Fruit fly (Drosophila melanogaster) whole organism, embryonic: ENCODE data around the gene CG10638.

Source experiments
- ATbp ChIP-seq: fragments of 200-800 bp; sonication (Bioruptor generic); optimal IDR thresholded peaks from 2 replicates; lab custom pipeline; 2017; ENCODE audit warnings: missing biosample characterization, mild to moderate bottlenecking, missing genetic modification characterization, missing genetic modification reagents
- Ada2b ChIP-seq: fragments of 200-800 bp; sonication (Bioruptor generic); IDR thresholded peaks from 2 replicates; pipeline ENCODE4 v1.3.6; 2022; ENCODE audit warnings: missing biosample characterization, missing genetic modification characterization
- Asciz ChIP-seq: fragments of 200-800 bp; sonication (Bioruptor generic); optimal IDR thresholded peaks from 2 replicates; lab custom pipeline; 2017; ENCODE audit warnings: missing biosample characterization, mild to moderate bottlenecking, missing genetic modification characterization, missing genetic modification reagents
- CG11456 ChIP-seq: fragments of 200-800 bp; sonication (Bioruptor generic); IDR thresholded peaks from 3 replicates; pipeline ENCODE4 v1.3.6; 2022; ENCODE audit warnings: missing biosample characterization, missing genetic modification characterization
- CG11695 ChIP-seq: fragments of 200-800 bp; sonication (Bioruptor generic); IDR thresholded peaks from 3 replicates; pipeline ENCODE4 v1.3.6; 2022; ENCODE audit warnings: missing biosample characterization, missing genetic modification characterization
- CG13123 ChIP-seq: fragments of 200-800 bp; sonication (Bioruptor generic); optimal IDR thresholded peaks from 2 replicates; lab custom pipeline; 2016; ENCODE audit warnings: missing biosample characterization, missing genetic modification characterization
- CG1792 ChIP-seq: fragments of 200-800 bp; sonication (Bioruptor generic); optimal IDR thresholded peaks from 2 replicates; lab custom pipeline; 2016; ENCODE audit warnings: missing biosample characterization, missing genetic modification characterization
- CG32767 ChIP-seq: fragments of 200-800 bp; sonication (Bioruptor generic); IDR thresholded peaks from 2 replicates; pipeline ENCODE4 v1.3.6; 2022; ENCODE audit warnings: missing biosample characterization, missing genetic modification characterization
- CG4424 ChIP-seq: fragments of 200-800 bp; sonication (Bioruptor generic); optimal IDR thresholded peaks from 3 replicates; lab custom pipeline; 2016; ENCODE audit warnings: missing biosample characterization, missing genetic modification characterization
- CG5180 ChIP-seq: fragments of 200-800 bp; sonication (Bioruptor generic); optimal IDR thresholded peaks from 3 replicates; lab custom pipeline; 2017; ENCODE audit warnings: missing biosample characterization, missing genetic modification characterization, mild to moderate bottlenecking, moderate library complexity, missing genetic modification reagents
- CG6175 ChIP-seq: fragments of 200-800 bp; sonication (Bioruptor generic); IDR thresholded peaks from 3 replicates; pipeline ENCODE4 v1.3.6; 2022; ENCODE audit warnings: missing biosample characterization, missing genetic modification characterization
- CG6683 ChIP-seq: fragments of 200-800 bp; sonication (Bioruptor generic); optimal IDR thresholded peaks from 2 replicates; lab custom pipeline; 2017; ENCODE audit warnings: missing biosample characterization, mild to moderate bottlenecking, missing genetic modification characterization, missing genetic modification reagents
- CG6854 ChIP-seq: fragments of 200-800 bp; sonication (Bioruptor generic); optimal IDR thresholded peaks from 3 replicates; lab custom pipeline; 2017; ENCODE audit warnings: missing biosample characterization, mild to moderate bottlenecking, missing genetic modification characterization
- CG7839 ChIP-seq: fragments of 200-800 bp; sonication (Bioruptor generic); optimal IDR thresholded peaks from 3 replicates; lab custom pipeline; 2018; ENCODE audit warnings: missing biosample characterization, mild to moderate bottlenecking, missing genetic modification characterization, moderate library complexity
- CG9727 ChIP-seq: fragments of 200-800 bp; sonication (Bioruptor generic); optimal IDR thresholded peaks from 3 replicates; lab custom pipeline; 2017; ENCODE audit warnings: missing biosample characterization, mild to moderate bottlenecking, missing genetic modification characterization
- CrebB ChIP-seq: fragments of 200-800 bp; sonication (Bioruptor generic); optimal IDR thresholded peaks from 3 replicates; lab custom pipeline; 2018; ENCODE audit warnings: missing biosample characterization, mild to moderate bottlenecking, missing genetic modification characterization
- Dref ChIP-seq: fragments of 200-800 bp; sonication (Bioruptor generic); IDR thresholded peaks from 2 replicates; pipeline ENCODE4 v1.3.6; 2022; ENCODE audit warnings: missing biosample characterization, missing genetic modification characterization
- Fer2 ChIP-seq: fragments of 200-800 bp; sonication (Bioruptor generic); optimal IDR thresholded peaks from 2 replicates; lab custom pipeline; 2018; ENCODE audit warnings: missing biosample characterization, mild to moderate bottlenecking, missing genetic modification characterization, moderate library complexity
- Max ChIP-seq: fragments of 200-800 bp; sonication (Bioruptor generic); optimal IDR thresholded peaks from 2 replicates; lab custom pipeline; 2016; ENCODE audit warnings: missing biosample characterization, mild to moderate bottlenecking, missing genetic modification characterization
- Meics ChIP-seq: fragments of 200-800 bp; sonication (Bioruptor generic); optimal IDR thresholded peaks from 2 replicates; lab custom pipeline; 2017; ENCODE audit warnings: missing biosample characterization, mild to moderate bottlenecking, missing genetic modification characterization
- Mrtf ChIP-seq: fragments of 200-800 bp; sonication (Bioruptor generic); IDR thresholded peaks from 3 replicates; pipeline ENCODE4 v1.3.6; 2022; ENCODE audit warnings: missing biosample characterization, missing genetic modification characterization
- NC2β ChIP-seq: fragments of 200-800 bp; sonication (Bioruptor generic); optimal IDR thresholded peaks from 2 replicates; lab custom pipeline; 2016; ENCODE audit warnings: missing biosample characterization, missing genetic modification characterization
- NFAT ChIP-seq: fragments of 200-800 bp; sonication (Bioruptor generic); IDR thresholded peaks from 2 replicates; pipeline ENCODE4 v1.3.6; 2022; ENCODE audit warnings: missing biosample characterization, missing genetic modification characterization
- Nf-YA ChIP-seq: fragments of 200-800 bp; sonication (Bioruptor generic); IDR thresholded peaks from 2 replicates; pipeline ENCODE4 v1.3.6; 2022; ENCODE audit warnings: missing biosample characterization, missing genetic modification characterization
- Nf-YC ChIP-seq: fragments of 200-800 bp; optimal IDR thresholded peaks from 3 replicates; lab custom pipeline; 2019; ENCODE audit warnings: missing biosample characterization, mild to moderate bottlenecking, missing genetic modification characterization, moderate library complexity
- Pdp1 ChIP-seq, 2 experiments: fragments of 200-800 bp; sonication (Bioruptor generic); optimal IDR thresholded peaks; 3 replicates each; lab custom pipeline; 2016; ENCODE audit warnings: missing biosample characterization in 2 of 2, missing genetic modification characterization in 2 of 2, mild to moderate bottlenecking in 1 of 2, moderate library complexity in 1 of 2
- Six4 ChIP-seq: fragments of 200-800 bp; sonication (Bioruptor generic); optimal IDR thresholded peaks from 2 replicates; lab custom pipeline; 2016; ENCODE audit warnings: missing biosample characterization, missing genetic modification characterization
- Sry-δ ChIP-seq: fragments of 200-800 bp; sonication (Bioruptor generic); optimal IDR thresholded peaks from 2 replicates; lab custom pipeline; 2016; ENCODE audit warnings: missing biosample characterization, missing genetic modification characterization
- al ChIP-seq: fragments of 200-800 bp; sonication (Bioruptor generic); IDR thresholded peaks from 2 replicates; pipeline ENCODE4 v1.3.6; 2022; ENCODE audit warnings: missing biosample characterization, missing genetic modification characterization
- az2 ChIP-seq: fragments of 200-800 bp; sonication (Bioruptor generic); optimal IDR thresholded peaks from 3 replicates; lab custom pipeline; 2016; ENCODE audit warnings: missing biosample characterization, missing genetic modification characterization
- bowl ChIP-seq: fragments of 200-800 bp; sonication (Bioruptor generic); IDR thresholded peaks from 2 replicates; pipeline ENCODE4 v1.3.6; 2022; ENCODE audit warnings: missing biosample characterization, missing genetic modification characterization
- dmrt11E ChIP-seq: fragments of 200-800 bp; sonication (Bioruptor generic); optimal IDR thresholded peaks from 3 replicates; lab custom pipeline; 2018; ENCODE audit warnings: missing biosample characterization, mild to moderate bottlenecking, missing genetic modification characterization, moderate library complexity
- emc ChIP-seq: fragments of 200-800 bp; sonication (Bioruptor generic); optimal IDR thresholded peaks from 2 replicates; lab custom pipeline; 2016; ENCODE audit warnings: missing biosample characterization, missing genetic modification characterization
- exex ChIP-seq: fragments of 200-800 bp; sonication (Bioruptor generic); optimal IDR thresholded peaks from 4 replicates; lab custom pipeline; 2018; ENCODE audit warnings: missing biosample characterization, mild to moderate bottlenecking, missing genetic modification characterization, moderate library complexity
- eyg ChIP-seq: fragments of 200-800 bp; sonication (Bioruptor generic); optimal IDR thresholded peaks from 3 replicates; lab custom pipeline; 2016; ENCODE audit warnings: missing biosample characterization, missing genetic modification characterization
- fd102C ChIP-seq: fragments of 200-800 bp; sonication (Bioruptor generic); optimal IDR thresholded peaks from 2 replicates; lab custom pipeline; 2018; ENCODE audit warnings: missing biosample characterization, mild to moderate bottlenecking, missing genetic modification characterization, moderate library complexity
- fu2 ChIP-seq: fragments of 200-800 bp; sonication (Bioruptor generic); optimal IDR thresholded peaks from 2 replicates; lab custom pipeline; 2016; ENCODE audit warnings: missing biosample characterization, missing genetic modification characterization
- gce ChIP-seq: fragments of 200-800 bp; sonication (Bioruptor generic); IDR thresholded peaks from 3 replicates; pipeline ENCODE4 v1.3.6; 2022; ENCODE audit warnings: missing biosample characterization, missing genetic modification characterization
- ham ChIP-seq: fragments of 200-800 bp; sonication (Bioruptor generic); IDR thresholded peaks from 2 replicates; pipeline ENCODE4 v1.3.6; 2022; ENCODE audit warnings: missing biosample characterization, missing genetic modification characterization
- ind ChIP-seq: fragments of 200-800 bp; sonication (Bioruptor generic); optimal IDR thresholded peaks from 3 replicates; lab custom pipeline; 2016; ENCODE audit warnings: missing biosample characterization, missing genetic modification characterization
- kah ChIP-seq: fragments of 200-800 bp; sonication (Bioruptor generic); optimal IDR thresholded peaks from 2 replicates; lab custom pipeline; 2018; ENCODE audit warnings: missing biosample characterization, mild to moderate bottlenecking, missing genetic modification characterization
- luna ChIP-seq: fragments of 200-800 bp; sonication (Bioruptor generic); optimal IDR thresholded peaks from 2 replicates; lab custom pipeline; 2016; ENCODE audit warnings: missing biosample characterization, missing genetic modification characterization
- oc ChIP-seq: fragments of 200-800 bp; sonication (Bioruptor generic); optimal IDR thresholded peaks from 2 replicates; lab custom pipeline; 2018; ENCODE audit warnings: missing biosample characterization, mild to moderate bottlenecking, missing genetic modification characterization, moderate library complexity
- pan ChIP-seq, 4 experiments: fragments of >200 bp in 3 of 4; fragments of 200-800 bp in 1 of 4; sonication (Bioruptor generic) in 1 of 4; optimal IDR thresholded peaks in 3 of 4; IDR thresholded peaks in 1 of 4; 2 replicates each; pipeline versions ENCODE4 v1.3.6 to Lab custom; 2017 to 2022; ENCODE audit warnings: missing biosample characterization in 2 of 4, missing genetic modification characterization in 2 of 4, mixed read lengths in 1 of 4
- pum ChIP-seq: fragments of 200-800 bp; sonication (Bioruptor generic); optimal IDR thresholded peaks from 2 replicates; lab custom pipeline; 2016; ENCODE audit warnings: missing biosample characterization, missing genetic modification characterization
- sima ChIP-seq: fragments of 200-800 bp; sonication (Bioruptor generic); optimal IDR thresholded peaks from 2 replicates; lab custom pipeline; 2016; ENCODE audit warnings: missing biosample characterization, missing genetic modification characterization
- slbo ChIP-seq: fragments of 200-800 bp; sonication (Bioruptor generic); IDR thresholded peaks from 2 replicates; pipeline ENCODE4 v1.3.6; 2022; ENCODE audit warnings: missing biosample characterization, missing genetic modification characterization
- tap ChIP-seq: fragments of 200-800 bp; optimal IDR thresholded peaks from 3 replicates; lab custom pipeline; 2019; ENCODE audit warnings: missing biosample characterization, mild to moderate bottlenecking, missing genetic modification characterization, moderate library complexity
- vvl ChIP-seq: fragments of 200-800 bp; sonication (Bioruptor generic); IDR thresholded peaks from 2 replicates; pipeline ENCODE4 v1.3.6; 2022; ENCODE audit warnings: missing biosample characterization, missing genetic modification characterization
- yki ChIP-seq: fragments of >200 bp; optimal IDR thresholded peaks from 3 replicates; lab custom pipeline; 2018
- z ChIP-seq: fragments of 200-800 bp; sonication (Bioruptor generic); IDR thresholded peaks from 3 replicates; pipeline ENCODE4 v1.3.6; 2022; ENCODE audit warnings: missing biosample characterization, missing genetic modification characterization

The CG10638 gene

DNA sequence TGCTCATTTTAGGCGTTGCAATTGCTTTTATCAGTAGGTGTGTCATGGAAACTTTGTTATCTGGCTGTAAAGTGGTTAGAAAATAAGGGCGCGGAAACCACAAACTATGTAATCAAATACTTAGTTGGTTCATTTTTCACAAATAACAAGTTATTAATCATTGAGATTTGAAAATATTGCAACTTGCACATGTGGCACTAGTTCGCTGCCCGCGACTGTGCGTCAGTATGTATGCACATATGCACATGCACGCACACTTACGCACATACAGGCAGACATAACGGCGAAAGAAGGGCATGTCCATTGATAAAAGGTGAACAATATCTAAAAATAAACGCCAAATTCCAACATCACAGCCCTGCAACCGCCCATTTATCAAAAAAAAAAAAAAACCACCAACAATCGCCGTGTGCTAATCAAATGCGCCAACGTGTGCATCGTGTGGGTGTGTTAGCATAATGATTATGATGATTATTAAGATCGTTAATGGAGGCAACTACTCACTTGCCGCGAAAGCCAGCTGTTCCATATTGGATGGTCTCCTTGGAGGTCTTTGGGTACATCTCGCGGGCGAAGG is 28.4 kb upstream of the CG10638 start (continued):
- TF ChIP-seq Mrtf (no peak), Max (GFP tag; lab: Kevin White, UChicago) (no peak), NC2β (no peak), Six4 (peak; percentile 22), tap (tag; lab: Kevin White, UChicago) (peak; percentile 49), Pdp1 (GFP tag; optimal IDR thresholded peaks at IDR 0.05; lab: Kevin White, UChicago) (peak in 1 of 2 experiments; percentile 40), CG7839 (tag; lab: Kevin White, UChicago) (peak; percentile 51), slbo (peak; percentile 47), NFAT (GFP tag; lab: Robert Waterston, UW) (no peak), ind (GFP tag; lab: Kevin White, UChicago) (peak; percentile 39), CG6683 (GFP tag; lab: Kevin White, UChicago) (peak; percentile 12), CG32767 (GFP tag; lab: Robert Waterston, UW) (peak; percentile 58; the same call in 1 of the 2 replicates), luna (GFP tag; lab: Kevin White, UChicago) (no peak), CG13123 (GFP tag; lab: Kevin White, UChicago) (no peak), CG6175 (GFP tag; lab: Robert Waterston, UW) (peak; percentile 14; the same call in 1 of the 3 replicates), CrebB (tag; lab: Kevin White, UChicago) (no peak), gce (GFP tag; lab: Robert Waterston, UW) (no peak), ham (no peak), exex (tag; lab: Kevin White, UChicago) (no peak), CG11456 (GFP tag; lab: Robert Waterston, UW) (peak; percentile 70; the same call in 2 of the 3 replicates), Sry-δ (GFP tag; lab: Kevin White, UChicago) (no peak), eyg (GFP tag; lab: Kevin White, UChicago) (peak; percentile 12), bowl (GFP tag; lab: Robert Waterston, UW) (no peak), oc (tag; lab: Kevin White, UChicago) (no peak), vvl (peak; percentile 84), z (GFP tag; lab: Robert Waterston, UW) (no peak), CG11695 (peak; percentile 47), Fer2 (no peak), az2 (peak; percentile 49), CG4424 (GFP tag; lab: Kevin White, UChicago) (peak; percentile 60), pan (optimal IDR thresholded peaks at IDR 0.05; lab: Kevin White, UChicago) (no peak), pan (GFP tag; optimal IDR thresholded peaks at IDR 0.05 in 1 of 2, IDR thresholded peaks at IDR 0.05 in 1 of 2) (peak in 1 of 2 experiments; percentile 60), CG5180 (GFP tag; lab: Kevin White, UChicago) (peak; percentile 25), fu2 (no peak), pum (peak; percentile 0), emc (GFP tag; lab: Kevin White, UChicago) (no peak), ATbp (GFP tag; lab: Kevin White, UChicago) (peak; percentile 40)
- TF ChIP-seq, all 482 proteins: peak for 217

DNA sequence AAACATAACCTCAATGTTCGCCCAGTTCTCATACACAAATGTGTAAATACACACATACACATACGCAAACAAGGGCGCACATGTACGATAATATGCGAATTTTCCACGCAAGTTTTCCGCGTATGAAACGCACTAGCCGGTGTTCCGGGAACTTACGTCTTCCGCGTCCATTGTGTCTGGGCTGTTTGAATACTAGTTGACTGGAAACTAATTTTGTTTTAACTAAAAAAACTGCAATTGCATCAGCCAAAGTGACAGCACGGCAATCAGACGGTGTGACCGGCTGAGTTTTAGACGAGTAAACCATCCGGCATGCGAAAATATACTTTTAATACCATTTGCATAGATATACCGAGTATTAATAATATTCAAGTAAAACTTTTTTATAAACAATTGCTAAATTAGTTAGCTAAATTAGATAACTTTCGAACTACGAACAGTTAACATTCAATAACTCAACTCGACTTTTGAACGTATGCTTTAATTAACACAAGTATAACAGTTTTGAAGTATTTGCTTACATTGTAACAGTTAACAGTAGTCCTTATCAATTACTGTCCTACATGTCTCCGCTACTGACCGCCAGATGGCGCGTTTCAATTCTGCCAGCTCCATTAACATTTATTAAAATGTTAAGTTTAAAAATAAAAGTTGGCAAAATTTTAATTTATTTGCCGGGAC is 25.5 kb upstream of the CG10638 start, which contains the start of gene eIF2beta:
TSS of gene eIF2beta (minus strand) at position 299 of the 681 bp plus-strand sequence.
- peak; percentile 74 for TF ChIP-seq Asciz (GFP tag; lab: Kevin White, UChicago)
- no peak for TF ChIP-seq CG1792 (GFP tag; lab: Kevin White, UChicago)
- TF ChIP-seq yki (lab: Kevin White, UChicago) = no peak
- no peak for TF ChIP-seq al (GFP tag; lab: Robert Waterston, UW)
- TF ChIP-seq CG6854 (GFP tag; lab: Kevin White, UChicago) = peak; percentile 38
- TF ChIP-seq sima (GFP tag; lab: Kevin White, UChicago) = no peak
- TF ChIP-seq Dref (GFP tag; lab: Robert Waterston, UW) = no peak
- peak; percentile 55 for TF ChIP-seq CG9727 (GFP tag; lab: Kevin White, UChicago)
- TF ChIP-seq Meics (GFP tag; lab: Kevin White, UChicago) = peak; percentile 64
- no peak for TF ChIP-seq Ada2b (GFP tag; lab: Robert Waterston, UW)
- TF ChIP-seq dmrt11E (tag; lab: Kevin White, UChicago) = peak; percentile 15
- TF ChIP-seq kah (GFP tag; lab: Kevin White, UChicago) = peak; percentile 43
- peak; percentile 7 for TF ChIP-seq fd102C (GFP tag; lab: Kevin White, UChicago)
- peak; percentile 41 for TF ChIP-seq Nf-YC (tag; lab: Kevin White, UChicago)
- no peak for TF ChIP-seq Nf-YA (GFP tag; lab: Robert Waterston, UW)
- TF ChIP-seq ind (GFP tag; lab: Kevin White, UChicago) = no peak
